Fruit fly (Drosophila melanogaster) whole organism, wandering third instar larva: Measurements from ENCODE around the gene MED6.

Source experiments
- Abd-B ChIP-seq: fragments of >200 bp; optimal IDR thresholded peaks from 2 replicates; lab custom pipeline; 2017; ENCODE audit warnings: missing biosample characterization, missing genetic modification characterization
- CG32264 ChIP-seq: fragments of 200-800 bp; sonication (Bioruptor generic); optimal IDR thresholded peaks from 2 replicates; lab custom pipeline; 2016; ENCODE audit warnings: missing biosample characterization, missing genetic modification characterization
- CG9705 ChIP-seq: fragments of 200-800 bp; sonication (Bioruptor generic); optimal IDR thresholded peaks from 2 replicates; lab custom pipeline; 2018; ENCODE audit warnings: missing biosample characterization, mild to moderate bottlenecking, missing genetic modification characterization
- CrebA ChIP-seq: fragments of 200-800 bp; sonication (Bioruptor generic); optimal IDR thresholded peaks from 2 replicates; lab custom pipeline; 2016; ENCODE audit warnings: missing biosample characterization, mild to moderate bottlenecking, missing genetic modification characterization, borderline replicate concordance
- Dfd ChIP-seq: fragments of >200 bp; optimal IDR thresholded peaks from 2 replicates; lab custom pipeline; 2017; ENCODE audit warnings: missing biosample characterization, missing genetic modification characterization
- Dif ChIP-seq: fragments of 200-275, 200-300 bp; sonication (Bioruptor generic); optimal IDR thresholded peaks from 2 replicates; lab custom pipeline; 2018; ENCODE audit warnings: missing biosample characterization, missing genetic modification characterization; ENCODE audit not compliant: partially characterized antibody
- GATAd ChIP-seq: sonication (Bioruptor generic); optimal IDR thresholded peaks from 2 replicates; lab custom pipeline; 2016; ENCODE audit warnings: missing biosample characterization, missing genetic modification characterization
- HLH106 ChIP-seq: fragments of 200-800 bp; optimal IDR thresholded peaks from 3 replicates; lab custom pipeline; 2019; ENCODE audit warnings: missing biosample characterization, mild to moderate bottlenecking, missing genetic modification characterization, moderate library complexity
- Hnf4 ChIP-seq: fragments of 200-800 bp; sonication (Bioruptor generic); optimal IDR thresholded peaks from 2 replicates; lab custom pipeline; 2016; ENCODE audit warnings: missing biosample characterization, mild to moderate bottlenecking, missing genetic modification characterization
- Hr78 ChIP-seq: fragments of >200 bp; optimal IDR thresholded peaks from 2 replicates; lab custom pipeline; 2017; ENCODE audit warnings: missing biosample characterization, missing genetic modification characterization
- Hr83 ChIP-seq: fragments of 200-300 bp; sonication (Bioruptor generic); optimal IDR thresholded peaks from 2 replicates; lab custom pipeline; 2016; ENCODE audit warnings: missing biosample characterization, mild to moderate bottlenecking, missing genetic modification characterization, moderate library complexity; ENCODE audit not compliant: poor library complexity, severe bottlenecking
- Jra ChIP-seq: sonication (Bioruptor generic); optimal IDR thresholded peaks from 2 replicates; lab custom pipeline; 2016; ENCODE audit warnings: missing biosample characterization, missing genetic modification characterization
- Mio ChIP-seq: sonication (Bioruptor generic); optimal IDR thresholded peaks from 2 replicates; lab custom pipeline; 2016; ENCODE audit warnings: missing biosample characterization, missing genetic modification characterization
- Myc ChIP-seq: fragments of >200 bp; optimal IDR thresholded peaks from 2 replicates; lab custom pipeline; 2017
- N ChIP-seq: fragments of >200 bp; optimal IDR thresholded peaks from 2 replicates; lab custom pipeline; 2018; ENCODE audit warnings: missing biosample characterization, missing external identifiers, missing genetic modification characterization
- OdsH ChIP-seq: fragments of 200-800 bp; sonication (Bioruptor generic); optimal IDR thresholded peaks from 2 replicates; lab custom pipeline; 2016; ENCODE audit warnings: missing biosample characterization, mild to moderate bottlenecking, missing genetic modification characterization
- Rel ChIP-seq, 2 experiments: fragments of 200-800 bp; sonication (Bioruptor generic) in 1 of 2; optimal IDR thresholded peaks; 2 replicates in 1 of 2; 3 replicates in 1 of 2; lab custom pipeline; 2016 to 2019; ENCODE audit warnings: mild to moderate bottlenecking in 2 of 2, missing biosample characterization in 2 of 2, missing genetic modification characterization in 2 of 2, moderate library complexity in 1 of 2
- Sp1 ChIP-seq: fragments of 200-800 bp; sonication (Bioruptor generic); optimal IDR thresholded peaks from 3 replicates; lab custom pipeline; 2019; ENCODE audit warnings: missing biosample characterization, mild to moderate bottlenecking, missing genetic modification characterization, moderate library complexity
- Vsx2 ChIP-seq: fragments of 200-300, 225-300 bp; sonication (Bioruptor generic); optimal IDR thresholded peaks from 2 replicates; lab custom pipeline; 2018; ENCODE audit warnings: missing biosample characterization, missing genetic modification characterization; ENCODE audit not compliant: partially characterized antibody
- br ChIP-seq: fragments of 200-800 bp; sonication (Bioruptor generic); optimal IDR thresholded peaks from 2 replicates; lab custom pipeline; 2016; ENCODE audit warnings: missing biosample characterization, missing genetic modification characterization
- brk ChIP-seq: fragments of 200-800 bp; sonication (Bioruptor generic); optimal IDR thresholded peaks from 2 replicates; lab custom pipeline; 2016; ENCODE audit warnings: missing biosample characterization, mild to moderate bottlenecking, missing genetic modification characterization
- dl ChIP-seq, 2 experiments: fragments of 175-275, 200-275 bp in 1 of 2; fragments of 200-275 bp in 1 of 2; sonication (Bioruptor generic); optimal IDR thresholded peaks; lab custom pipeline; 2018; ENCODE audit warnings: mild to moderate bottlenecking in 2 of 2, missing biosample characterization in 2 of 2, missing genetic modification characterization in 2 of 2, moderate library complexity in 2 of 2; ENCODE audit not compliant: partially characterized antibody in 2 of 2, insufficient read depth in 1 of 2
- dmrt93B ChIP-seq: fragments of 200-800 bp; sonication (Bioruptor generic); optimal IDR thresholded peaks from 2 replicates; lab custom pipeline; 2018; ENCODE audit warnings: missing biosample characterization, mild to moderate bottlenecking, missing genetic modification characterization
- dsf ChIP-seq: sonication (Bioruptor generic); optimal IDR thresholded peaks from 2 replicates; lab custom pipeline; 2016; ENCODE audit warnings: missing biosample characterization, missing genetic modification characterization, borderline replicate concordance
- ey ChIP-seq: fragments of 200-800 bp; sonication (Bioruptor generic); optimal IDR thresholded peaks from 2 replicates; lab custom pipeline; 2016; ENCODE audit warnings: missing biosample characterization, missing genetic modification characterization
- foxo ChIP-seq, 2 experiments: fragments of 200-800 bp; sonication (Bioruptor generic); optimal IDR thresholded peaks; 2 replicates in 1 of 2; 3 replicates in 1 of 2; lab custom pipeline; 2016 to 2017; ENCODE audit warnings: missing biosample characterization in 2 of 2, missing genetic modification characterization in 2 of 2
- fru ChIP-seq: fragments of 200-800 bp; sonication (Bioruptor generic); optimal IDR thresholded peaks from 3 replicates; lab custom pipeline; 2016; ENCODE audit warnings: missing biosample characterization, mild to moderate bottlenecking, missing genetic modification characterization
- h ChIP-seq: fragments of 200-800 bp; sonication (Bioruptor generic); optimal IDR thresholded peaks from 3 replicates; lab custom pipeline; 2016; ENCODE audit warnings: missing biosample characterization, mild to moderate bottlenecking, missing genetic modification characterization
- jim ChIP-seq: fragments of 175-275, 200-325 bp; sonication (Bioruptor generic); optimal IDR thresholded peaks from 2 replicates; lab custom pipeline; 2016; ENCODE audit warnings: missing biosample characterization, mild to moderate bottlenecking, missing genetic modification characterization
- lola ChIP-seq: fragments of >200 bp; optimal IDR thresholded peaks from 2 replicates; lab custom pipeline; 2017; ENCODE audit warnings: missing biosample characterization, missing genetic modification characterization
- pan ChIP-seq: fragments of >200 bp; optimal IDR thresholded peaks from 2 replicates; lab custom pipeline; 2017
- psq ChIP-seq: fragments of 200-800 bp; sonication (Bioruptor generic); optimal IDR thresholded peaks from 3 replicates; lab custom pipeline; 2017; ENCODE audit warnings: missing biosample characterization, mild to moderate bottlenecking, missing genetic modification characterization, moderate library complexity
- rgr ChIP-seq: fragments of 200-800 bp; sonication (Bioruptor generic); optimal IDR thresholded peaks from 3 replicates; lab custom pipeline; 2016; ENCODE audit warnings: missing biosample characterization, mild to moderate bottlenecking, missing genetic modification characterization
- sage ChIP-seq: fragments of 200-800 bp; sonication (Bioruptor generic); optimal IDR thresholded peaks from 2 replicates; lab custom pipeline; 2016; ENCODE audit warnings: missing biosample characterization, mild to moderate bottlenecking, missing genetic modification characterization
- sv ChIP-seq: fragments of 200-800 bp; sonication (Bioruptor generic); optimal IDR thresholded peaks from 3 replicates; lab custom pipeline; 2016; ENCODE audit warnings: missing biosample characterization, missing genetic modification characterization
- tai ChIP-seq: sonication (Bioruptor generic); optimal IDR thresholded peaks from 2 replicates; lab custom pipeline; 2016; ENCODE audit warnings: missing biosample characterization, missing genetic modification characterization
- usp ChIP-seq: fragments of >200 bp; optimal IDR thresholded peaks from 2 replicates; lab custom pipeline; 2017; ENCODE audit warnings: missing biosample characterization, missing genetic modification characterization
- woc ChIP-seq: sonication (Bioruptor generic); optimal IDR thresholded peaks from 2 replicates; lab custom pipeline; 2016; ENCODE audit warnings: missing biosample characterization, mild to moderate bottlenecking, missing genetic modification characterization

MED6 gene

DNA sequence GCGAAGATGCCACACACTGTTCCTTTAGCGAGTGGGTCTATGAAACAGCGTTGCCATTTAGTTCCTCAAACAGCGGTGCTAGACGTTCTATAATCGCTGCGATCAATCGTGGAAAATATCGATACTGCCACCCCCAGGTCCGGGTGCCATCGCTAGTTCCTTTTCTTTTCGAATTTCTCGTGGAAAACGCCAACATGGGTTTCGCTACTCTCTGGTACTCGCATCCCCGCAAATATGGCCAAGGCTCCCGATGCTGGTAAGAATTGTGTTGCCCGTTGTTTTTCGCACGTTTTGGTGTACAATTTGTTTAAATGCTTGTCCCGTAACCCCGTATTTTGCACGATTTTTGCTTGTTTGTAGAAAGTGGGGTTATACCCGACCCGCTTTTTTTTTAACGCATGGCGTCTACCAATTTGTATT is 9.2 kb upstream of the MED6 start, which contains the start of gene RpS29:
Gene RpS29 (plus strand): TSS at position 102 of the 420 bp plus-strand sequence.
- TF ChIP-seq jim (GFP tag; lab: Kevin White, UChicago) (peak; percentile 92), h (GFP tag; lab: Kevin White, UChicago) (peak; percentile 86), N (GFP tag; lab: Kevin White, UChicago) (no peak), Dif (peak; percentile 28), Sp1 (GFP tag; lab: Kevin White, UChicago) (peak; percentile 72), usp (GFP tag; lab: Kevin White, UChicago) (no peak), CrebA (no peak), dl (GFP tag; optimal IDR thresholded peaks at IDR 0.05; lab: Kevin White, UChicago; ENCODE audit: insufficient read depth in 1 of 2, partially characterized antibody in 2 of 2) (no peak), Rel (GFP tag; optimal IDR thresholded peaks at IDR 0.05; lab: Kevin White, UChicago) (no peak), Rel (tag; optimal IDR thresholded peaks at IDR 0.05; lab: Kevin White, UChicago) (peak; percentile 69), tai (GFP tag; lab: Kevin White, UChicago) (no peak), foxo (GFP tag; optimal IDR thresholded peaks at IDR 0.05; lab: Kevin White, UChicago) (peak in 1 of 2 experiments; percentile 91), ey (peak; percentile 77), OdsH (GFP tag; lab: Kevin White, UChicago) (peak; percentile 73), Dfd (GFP tag; lab: Kevin White, UChicago) (no peak), sv (GFP tag; lab: Kevin White, UChicago) (peak; percentile 83), lola (no peak), CG32264 (GFP tag; lab: Kevin White, UChicago) (no peak), br (GFP tag; lab: Kevin White, UChicago) (peak; percentile 83), Myc (lab: Kevin White, UChicago) (peak; percentile 70), Hr83 (GFP tag; lab: Kevin White, UChicago) (peak; percentile 98), Vsx2 (no peak), rgr (GFP tag; lab: Kevin White, UChicago) (peak; percentile 87), Mio (GFP tag; lab: Kevin White, UChicago) (no peak), fru (GFP tag; lab: Kevin White, UChicago) (peak; percentile 72), Hr78 (no peak), dmrt93B (GFP tag; lab: Kevin White, UChicago) (peak; percentile 74), sage (GFP tag; lab: Kevin White, UChicago) (no peak), woc (GFP tag; lab: Kevin White, UChicago) (no peak), CG9705 (GFP tag; lab: Kevin White, UChicago) (peak; percentile 85), dsf (GFP tag; lab: Kevin White, UChicago) (peak; percentile 48), psq (peak; percentile 68), HLH106 (tag; lab: Kevin White, UChicago) (peak; percentile 72), Hnf4 (GFP tag; lab: Kevin White, UChicago) (peak; percentile 84), Abd-B (no peak), pan (lab: Kevin White, UChicago) (no peak), Jra (peak; percentile 67), brk (GFP tag; lab: Kevin White, UChicago) (no peak), GATAd (GFP tag; lab: Kevin White, UChicago) (no peak)
- TF ChIP-seq, all 38 proteins: peak for 21

DNA sequence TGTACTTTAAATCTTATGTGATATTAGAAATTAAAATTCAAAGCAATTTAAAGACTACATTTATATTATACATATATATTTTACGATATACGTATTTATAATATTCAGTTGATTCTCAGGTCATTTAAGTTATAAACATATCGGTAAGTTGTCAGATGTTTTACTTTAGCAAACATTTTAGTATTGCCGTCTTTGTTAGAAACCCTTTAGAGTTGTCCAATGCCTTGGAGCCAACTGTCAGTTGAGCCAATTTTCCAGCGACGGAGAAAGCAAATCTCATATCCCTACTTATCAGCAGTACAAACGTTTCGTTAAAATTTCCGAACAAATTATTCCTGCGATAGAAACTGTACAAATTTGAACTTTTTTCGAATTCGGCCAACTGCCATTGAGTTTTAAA is 6.0 kb upstream of the MED6 start, which contains the start of gene topi:
Gene topi (plus strand): TSS at position 301 of the 400 bp plus-strand sequence.
- TF ChIP-seq Hr78 (no peak), CrebA (no peak), br (GFP tag; lab: Kevin White, UChicago) (no peak), Dif (no peak), Dfd (GFP tag; lab: Kevin White, UChicago) (no peak), sage (GFP tag; lab: Kevin White, UChicago) (no peak), Rel (GFP tag; optimal IDR thresholded peaks at IDR 0.05; lab: Kevin White, UChicago) (no peak), Rel (tag; optimal IDR thresholded peaks at IDR 0.05; lab: Kevin White, UChicago) (no peak)
